In the genomic region with DNA sequence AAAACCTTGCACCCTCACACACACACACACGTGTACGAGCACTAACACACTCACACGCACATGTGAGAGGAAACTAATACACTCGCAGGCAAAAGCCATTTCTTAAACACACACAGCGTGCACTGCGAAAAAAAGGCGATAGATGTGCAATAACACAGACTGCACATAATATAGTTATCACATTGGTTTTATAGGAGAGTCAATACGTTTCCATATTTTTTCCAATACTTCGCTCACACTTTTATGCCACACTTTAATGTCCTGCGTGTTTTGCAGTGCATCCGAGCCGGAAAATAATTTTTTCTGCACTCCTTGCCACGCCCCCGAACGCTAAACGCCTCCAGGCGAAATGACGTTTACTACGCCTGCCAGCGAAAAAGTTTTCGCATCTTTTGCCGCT, we compare ENCODE assay signal across 3 fruit fly cellular contexts.
A peak's percentile ranks its signal among the peaks of the same experiment; 100 is the strongest.
TF ChIP-seq lines count a peak whose summit lies in the region.

No protein-coding gene starts in this region.

- no peak for TF ChIP-seq CTCF in whole organism, embryonic (GFP tag; optimal IDR thresholded peaks at IDR 0.05; lab: Kevin White, UChicago)

TF ChIP-seq in whole organism, embryonic, 481 proteins besides CTCF, POLR2A, EP300 and RAD21 (continues in another document):
- peak; percentile 2 for TF ChIP-seq zf30C (GFP tag; optimal IDR thresholded peaks at IDR 0.05; lab: Kevin White, UChicago)
- peak; percentile 38; the same call in 1 of the 2 replicates for TF ChIP-seq sisA (GFP tag; IDR thresholded peaks at IDR 0.05; lab: Robert Waterston, UW)
- no peak for TF ChIP-seq Taf1 (GFP tag; IDR thresholded peaks at IDR 0.05; lab: Robert Waterston, UW)
- no peak for TF ChIP-seq prd (optimal IDR thresholded peaks at IDR 0.05; lab: Kevin White, UChicago)
- peak; percentile 45; the same call in 1 of the 3 replicates for TF ChIP-seq prd (GFP tag; IDR thresholded peaks at IDR 0.05; lab: Robert Waterston, UW)
- 0 out of 3 replicates have a peak, but pooled peaks have one; percentile 17 for TF ChIP-seq tgo (GFP tag; IDR thresholded peaks at IDR 0.05; lab: Robert Waterston, UW)
- TF ChIP-seq cg (GFP tag; optimal IDR thresholded peaks at IDR 0.05; lab: Kevin White, UChicago), result peak; percentile 9
- TF ChIP-seq E2f1 (GFP tag; IDR thresholded peaks at IDR 0.05; lab: Robert Waterston, UW), result 0 out of 2 replicates have a peak, but pooled peaks have one; percentile 8
- TF ChIP-seq gfzf (GFP tag; optimal IDR thresholded peaks at IDR 0.05; lab: Kevin White, UChicago), result no peak
- TF ChIP-seq sens (GFP tag; lab: Kevin White, UChicago), result peak; percentile 28
- TF ChIP-seq Drgx (GFP tag; IDR thresholded peaks at IDR 0.05; lab: Robert Waterston, UW), result peak; percentile 59
- 0 out of 2 replicates have a peak, but pooled peaks have one; percentile 17 for TF ChIP-seq Gsc (GFP tag; IDR thresholded peaks at IDR 0.05; lab: Robert Waterston, UW)
- TF ChIP-seq CG12744 (GFP tag; optimal IDR thresholded peaks at IDR 0.05; lab: Kevin White, UChicago), result no peak
- 0 out of 2 replicates have a peak, but pooled peaks have one; percentile 15 for TF ChIP-seq Ada2b (GFP tag; IDR thresholded peaks at IDR 0.05; lab: Robert Waterston, UW)
- TF ChIP-seq CG10543 (GFP tag; optimal IDR thresholded peaks at IDR 0.05; lab: Kevin White, UChicago), result no peak
- no peak for TF ChIP-seq tll (GFP tag; optimal IDR thresholded peaks at IDR 0.05; lab: Kevin White, UChicago)
- no peak for TF ChIP-seq CG3838 (GFP tag; optimal IDR thresholded peaks at IDR 0.05; lab: Kevin White, UChicago)
- peak; percentile 40 for TF ChIP-seq Ets65A (GFP tag; lab: Kevin White, UChicago)
- peak in 1 of 2 experiments; percentile 3 for TF ChIP-seq bsh (GFP tag; optimal IDR thresholded peaks at IDR 0.05; lab: Kevin White, UChicago)
- TF ChIP-seq CG11504 (tag; optimal IDR thresholded peaks at IDR 0.05; lab: Kevin White, UChicago), result peak; percentile 12
- 0 out of 2 replicates have a peak, but pooled peaks have one; percentile 6 for TF ChIP-seq H2.0 (GFP tag; IDR thresholded peaks at IDR 0.05; lab: Robert Waterston, UW)
- TF ChIP-seq ci (GFP tag; IDR thresholded peaks at IDR 0.05; lab: Robert Waterston, UW), result no peak
- peak; percentile 18; the same call in 1 of the 3 replicates for TF ChIP-seq row (GFP tag; IDR thresholded peaks at IDR 0.05; lab: Robert Waterston, UW)
- 0 out of 2 replicates have a peak, but pooled peaks have one; percentile 28 for TF ChIP-seq Ptx1 (GFP tag; IDR thresholded peaks at IDR 0.05; lab: Robert Waterston, UW)
- TF ChIP-seq CG5953 (GFP tag; IDR thresholded peaks at IDR 0.05; lab: Robert Waterston, UW), result 0 out of 2 replicates have a peak, but pooled peaks have one; percentile 18
- TF ChIP-seq Med (GFP tag; lab: Kevin White, UChicago), result peak; percentile 29
- 0 out of 2 replicates have a peak, but pooled peaks have one; percentile 29 for TF ChIP-seq CG14441 (GFP tag; IDR thresholded peaks at IDR 0.05; lab: Robert Waterston, UW)

TF ChIP-seq in whole organism, prepupa, 60 proteins besides CTCF, POLR2A, EP300 and RAD21 (continues in another document):
- TF ChIP-seq CG34406 (GFP tag; optimal IDR thresholded peaks at IDR 0.05; lab: Kevin White, UChicago), result no peak
- TF ChIP-seq fkh (GFP tag; optimal IDR thresholded peaks at IDR 0.05; lab: Kevin White, UChicago), result no peak
- TF ChIP-seq Eip93F (GFP tag; optimal IDR thresholded peaks at IDR 0.05; lab: Kevin White, UChicago), result no peak
- TF ChIP-seq eg (GFP tag; IDR thresholded peaks at IDR 0.05; lab: Robert Waterston, UW), result peak; percentile 50; the same call in 2 of the 3 replicates
- no peak for TF ChIP-seq CG3032 (tag; optimal IDR thresholded peaks at IDR 0.05; lab: Kevin White, UChicago)
- no peak for TF ChIP-seq Met (GFP tag; optimal IDR thresholded peaks at IDR 0.05; lab: Kevin White, UChicago)
- no peak for TF ChIP-seq dsx (GFP tag; optimal IDR thresholded peaks at IDR 0.05; lab: Kevin White, UChicago; ENCODE audit: poor library complexity, severe bottlenecking)
- peak; percentile 13 for TF ChIP-seq CG3919 (GFP tag; optimal IDR thresholded peaks at IDR 0.05; lab: Kevin White, UChicago)
- no peak for TF ChIP-seq CG11294 (GFP tag; IDR thresholded peaks at IDR 0.05; lab: Robert Waterston, UW)
- no peak for TF ChIP-seq CG8319 (GFP tag; optimal IDR thresholded peaks at IDR 0.05; lab: Kevin White, UChicago)
- TF ChIP-seq Lpt (GFP tag; optimal IDR thresholded peaks at IDR 0.05; lab: Kevin White, UChicago), result no peak
- peak; percentile 44; the same call in 1 of the 2 replicates for TF ChIP-seq Gug (GFP tag; IDR thresholded peaks at IDR 0.05; lab: Robert Waterston, UW)
- TF ChIP-seq Sox102F (GFP tag; optimal IDR thresholded peaks at IDR 0.05; lab: Kevin White, UChicago), result no peak
- peak; percentile 7 for TF ChIP-seq achi (GFP tag; optimal IDR thresholded peaks at IDR 0.05; lab: Kevin White, UChicago)
- peak; percentile 9 for TF ChIP-seq Ets96B (tag; optimal IDR thresholded peaks at IDR 0.05; lab: Kevin White, UChicago)
- TF ChIP-seq Blimp-1 (GFP tag; optimal IDR thresholded peaks at IDR 0.05; lab: Kevin White, UChicago), result no peak
- TF ChIP-seq Eip78C (GFP tag; lab: Kevin White, UChicago), result peak; percentile 57
- TF ChIP-seq net (GFP tag; optimal IDR thresholded peaks at IDR 0.05; lab: Kevin White, UChicago), result no peak
- peak; percentile 43; the same call in 2 of the 3 replicates for TF ChIP-seq CG6163 (GFP tag; IDR thresholded peaks at IDR 0.05; lab: Robert Waterston, UW)
- TF ChIP-seq Hr4 (GFP tag; optimal IDR thresholded peaks at IDR 0.05; lab: Kevin White, UChicago), result peak; percentile 54
- TF ChIP-seq CG4318 (GFP tag; optimal IDR thresholded peaks at IDR 0.05; lab: Kevin White, UChicago), result peak; percentile 18
- peak; percentile 26 for TF ChIP-seq CG6276 (GFP tag; optimal IDR thresholded peaks at IDR 0.05; lab: Kevin White, UChicago)
- no peak for TF ChIP-seq salr (GFP tag; optimal IDR thresholded peaks at IDR 0.05; lab: Kevin White, UChicago)
- no peak for TF ChIP-seq dac (GFP tag; optimal IDR thresholded peaks at IDR 0.05; lab: Kevin White, UChicago)
- TF ChIP-seq Eip75B (GFP tag; optimal IDR thresholded peaks at IDR 0.05; lab: Kevin White, UChicago), result no peak
- TF ChIP-seq CG6808 (GFP tag; optimal IDR thresholded peaks at IDR 0.05; lab: Kevin White, UChicago), result no peak
- TF ChIP-seq vri (GFP tag; optimal IDR thresholded peaks at IDR 0.05; lab: Kevin White, UChicago), result no peak
- no peak for TF ChIP-seq CG1621 (tag; optimal IDR thresholded peaks at IDR 0.05; lab: Kevin White, UChicago)
- peak; percentile 20 for TF ChIP-seq CG10631 (GFP tag; optimal IDR thresholded peaks at IDR 0.05; lab: Kevin White, UChicago)
- TF ChIP-seq CG11762 (GFP tag; optimal IDR thresholded peaks at IDR 0.05; lab: Kevin White, UChicago; ENCODE audit: insufficient read depth), result peak; percentile 7

TF ChIP-seq in whole organism, pupa, 21 proteins besides CTCF, POLR2A, EP300 and RAD21:
- TF ChIP-seq CG8159 (tag; optimal IDR thresholded peaks at IDR 0.05; lab: Kevin White, UChicago) (peak; percentile 9), CG32121 (GFP tag; IDR thresholded peaks at IDR 0.05; lab: Robert Waterston, UW) (no peak; the same call in 1 of the 2 replicates), fd96Ca (GFP tag; IDR thresholded peaks at IDR 0.05; lab: Robert Waterston, UW) (peak; percentile 75; the same call in 2 of the 3 replicates), CG8301 (tag; optimal IDR thresholded peaks at IDR 0.05; lab: Kevin White, UChicago) (peak; percentile 37), CG17806 (tag; optimal IDR thresholded peaks at IDR 0.05; lab: Kevin White, UChicago) (no peak), Snoo (tag; optimal IDR thresholded peaks at IDR 0.05; lab: Kevin White, UChicago) (no peak), CG12605 (GFP tag; IDR thresholded peaks at IDR 0.05; lab: Robert Waterston, UW) (0 out of 2 replicates have a peak, but pooled peaks have one; percentile 18), rn (GFP tag; IDR thresholded peaks at IDR 0.05; lab: Robert Waterston, UW) (peak; percentile 29; the same call in 1 of the 2 replicates), CG14655 (GFP tag; optimal IDR thresholded peaks at IDR 0.05; lab: Kevin White, UChicago) (peak; percentile 23), gl (tag; optimal IDR thresholded peaks at IDR 0.05; lab: Kevin White, UChicago) (no peak), CG4496 (GFP tag; IDR thresholded peaks at IDR 0.05; lab: Robert Waterston, UW) (peak; percentile 71), Ets98B (GFP tag; IDR thresholded peaks at IDR 0.05; lab: Robert Waterston, UW) (peak; percentile 31; the same call in 1 of the 2 replicates), CG15710 (tag; optimal IDR thresholded peaks at IDR 0.05; lab: Kevin White, UChicago) (no peak)

Comparison
In these comparisons a context has a peak if more than half of its experiments do, and no peak if none do; other contexts are left out.
1. Of the 7 proteins assayed by ChIP-seq in both whole organism, embryonic and whole organism, prepupa: peak only in whole organism, embryonic: Sox102F; only in whole organism, prepupa: Gug; in both: none; in neither: 5.